Worm (Caenorhabditis elegans) whole organism, L1 larva: ENCODE measurements around the gene nas-28.

ENCODE experiments used
- blmp-1 ChIP-seq: fragments of 150-350 bp; optimal IDR thresholded peaks from 2 replicates; lab custom pipeline; 2014; ENCODE audit warnings: missing biosample characterization, missing genetic modification characterization
- ceh-8 ChIP-seq: fragments of 200-800 bp; sonication (Bioruptor generic); optimal IDR thresholded peaks from 2 replicates; lab custom pipeline; 2018; ENCODE audit warnings: mild to moderate bottlenecking, missing genetic modification characterization, moderate library complexity, missing compliant biosample characterization
- ceh-82 ChIP-seq, 3 experiments: fragments of 150-350 bp in 1 of 3; sonication (generic microtip) in 2 of 3; optimal IDR thresholded peaks; 2 replicates each; lab custom pipeline; 2014 to 2017; ENCODE audit warnings: missing biosample characterization in 3 of 3, missing genetic modification characterization in 3 of 3
- ceh-90 ChIP-seq: sonication (generic microtip); optimal IDR thresholded peaks from 2 replicates; lab custom pipeline; 2016; ENCODE audit warnings: missing genetic modification characterization, missing compliant biosample characterization
- dpl-1 ChIP-seq, 3 experiments: fragments of 150-350 bp in 2 of 3; sonication (generic microtip) in 1 of 3; optimal IDR thresholded peaks; 2 replicates each; lab custom pipeline; 2014 to 2017; ENCODE audit warnings: missing biosample characterization in 3 of 3, missing genetic modification characterization in 3 of 3, missing genetic modification reagents in 3 of 3
- dsc-1 ChIP-seq: sonication (generic microtip); optimal IDR thresholded peaks from 2 replicates; lab custom pipeline; 2016; ENCODE audit warnings: mild to moderate bottlenecking, missing genetic modification characterization, missing compliant biosample characterization
- efl-3 ChIP-seq: fragments of 200-800 bp; sonication (Bioruptor generic); optimal IDR thresholded peaks from 2 replicates; lab custom pipeline; 2018; ENCODE audit warnings: mild to moderate bottlenecking, missing genetic modification characterization, missing compliant biosample characterization
- egl-27 ChIP-seq, 2 experiments: fragments of 150-350 bp in 1 of 2; sonication (generic microtip); optimal IDR thresholded peaks; 3 replicates each; lab custom pipeline; 2017 to 2018; ENCODE audit warnings: missing biosample characterization in 2 of 2, missing genetic modification characterization in 2 of 2, missing genetic modification reagents in 2 of 2
- elt-2 ChIP-seq: sonication (generic microtip); optimal IDR thresholded peaks from 2 replicates; lab custom pipeline; 2016; ENCODE audit warnings: missing genetic modification characterization, mild to moderate bottlenecking, inconsistent platforms, missing compliant biosample characterization, missing genetic modification reagents
- elt-3 ChIP-seq, 6 experiments: fragments of 150-350 bp in 1 of 6; sonication (generic microtip); optimal IDR thresholded peaks; 2 replicates each; lab custom pipeline; 2017 to 2018; ENCODE audit warnings: missing biosample characterization in 6 of 6, missing genetic modification characterization in 6 of 6, inconsistent platforms in 1 of 6
- fkh-10 ChIP-seq: sonication (generic microtip); optimal IDR thresholded peaks from 2 replicates; lab custom pipeline; 2017; ENCODE audit warnings: missing biosample characterization, missing genetic modification reagents, missing genetic modification characterization
- fkh-8 ChIP-seq: sonication (generic microtip); optimal IDR thresholded peaks from 2 replicates; lab custom pipeline; 2016; ENCODE audit warnings: mild to moderate bottlenecking, missing genetic modification characterization, missing compliant biosample characterization
- fos-1 ChIP-seq: fragments of 150-350 bp; optimal IDR thresholded peaks from 2 replicates; lab custom pipeline; 2014; ENCODE audit warnings: missing biosample characterization, missing genetic modification characterization
- hlh-17 ChIP-seq: fragments of 200-800 bp; sonication (Bioruptor generic); optimal IDR thresholded peaks from 2 replicates; lab custom pipeline; 2018; ENCODE audit warnings: missing genetic modification characterization, mild to moderate bottlenecking, missing compliant biosample characterization, moderate library complexity, borderline replicate concordance
- irx-1 ChIP-seq: sonication (generic microtip); optimal IDR thresholded peaks from 2 replicates; lab custom pipeline; 2016; ENCODE audit warnings: missing genetic modification characterization, missing compliant biosample characterization
- isw-1 ChIP-seq: fragments of 200-800 bp; sonication (Bioruptor generic); IDR thresholded peaks from 2 replicates; pipeline ENCODE4 v1.3.6; 2022; ENCODE audit warnings: missing genetic modification characterization, missing compliant biosample characterization
- lin-13 ChIP-seq: fragments of 150-350 bp; optimal IDR thresholded peaks from 2 replicates; lab custom pipeline; 2014; ENCODE audit warnings: missing biosample characterization, missing genetic modification reagents, missing genetic modification characterization
- lin-14 ChIP-seq: fragments of 200-800 bp; sonication (Bioruptor generic); optimal IDR thresholded peaks from 2 replicates; lab custom pipeline; 2018; ENCODE audit warnings: mild to moderate bottlenecking, missing genetic modification characterization, moderate library complexity, missing compliant biosample characterization
- lsy-2 ChIP-seq, 2 experiments: fragments of 150-350 bp; optimal IDR thresholded peaks; 2 replicates each; lab custom pipeline; 2014; ENCODE audit warnings: missing biosample characterization in 2 of 2, missing genetic modification characterization in 2 of 2
- mep-1 ChIP-seq: fragments of 150-350 bp; optimal IDR thresholded peaks from 2 replicates; lab custom pipeline; 2014; ENCODE audit warnings: missing biosample characterization, missing genetic modification characterization
- nhr-19 ChIP-seq: fragments of 200-800 bp; sonication (Bioruptor generic); conservative IDR thresholded peaks from 2 replicates; pipeline ENCODE4 v1.3.6; 2022; ENCODE audit warnings: missing genetic modification characterization, missing compliant biosample characterization
- nhr-20 ChIP-seq: sonication (generic microtip); optimal IDR thresholded peaks from 2 replicates; lab custom pipeline; 2016; ENCODE audit warnings: mild to moderate bottlenecking, missing genetic modification characterization, missing compliant biosample characterization
- nhr-47 ChIP-seq: sonication (generic microtip); optimal IDR thresholded peaks from 2 replicates; lab custom pipeline; 2016; ENCODE audit warnings: mild to moderate bottlenecking, missing genetic modification characterization, moderate library complexity, missing compliant biosample characterization
- nhr-71 ChIP-seq: sonication (generic microtip); optimal IDR thresholded peaks from 2 replicates; lab custom pipeline; 2016; ENCODE audit warnings: mild to moderate bottlenecking, missing genetic modification characterization, moderate library complexity, missing compliant biosample characterization
- nhr-77 ChIP-seq: fragments of 150-350 bp; optimal IDR thresholded peaks from 2 replicates; lab custom pipeline; 2014; ENCODE audit warnings: missing biosample characterization, missing genetic modification characterization
- nhr-85 ChIP-seq: sonication (generic microtip); peaks from one replicate; lab custom pipeline; 2016; ENCODE audit warnings: missing genetic modification characterization, inconsistent platforms, missing compliant biosample characterization
- nhr-90 ChIP-seq: sonication (generic microtip); optimal IDR thresholded peaks from 2 replicates; lab custom pipeline; 2016; ENCODE audit warnings: mild to moderate bottlenecking, missing genetic modification characterization, missing compliant biosample characterization; ENCODE audit not compliant: poor library complexity
- pax-3 ChIP-seq: fragments of 200-800 bp; sonication (Bioruptor generic); optimal IDR thresholded peaks from 2 replicates; lab custom pipeline; 2018; ENCODE audit warnings: mild to moderate bottlenecking, missing genetic modification characterization, moderate library complexity, missing compliant biosample characterization
- snu-23 ChIP-seq: sonication (generic microtip); optimal IDR thresholded peaks from 2 replicates; lab custom pipeline; 2016; ENCODE audit warnings: missing genetic modification characterization, missing compliant biosample characterization
- sup-37 ChIP-seq: fragments of 200-800 bp; sonication (Bioruptor generic); optimal IDR thresholded peaks from 2 replicates; lab custom pipeline; 2018; ENCODE audit warnings: mild to moderate bottlenecking, missing genetic modification characterization, missing compliant biosample characterization
- swsn-7 ChIP-seq: sonication (generic microtip); optimal IDR thresholded peaks from 2 replicates; lab custom pipeline; 2016; ENCODE audit warnings: missing genetic modification characterization, missing compliant biosample characterization
- tbx-2 ChIP-seq: sonication (generic microtip); optimal IDR thresholded peaks from 2 replicates; lab custom pipeline; 2016; ENCODE audit warnings: missing genetic modification characterization, missing compliant biosample characterization
- tlp-1 ChIP-seq: fragments of 150-350 bp; optimal IDR thresholded peaks from 2 replicates; lab custom pipeline; 2014; ENCODE audit warnings: missing biosample characterization, missing genetic modification characterization
- unc-86 ChIP-seq: sonication (generic microtip); optimal IDR thresholded peaks from 2 replicates; lab custom pipeline; 2016; ENCODE audit warnings: missing genetic modification characterization, missing compliant biosample characterization
- xbp-1 ChIP-seq: sonication (generic microtip); optimal IDR thresholded peaks from 2 replicates; lab custom pipeline; 2016; ENCODE audit warnings: missing genetic modification characterization, missing compliant biosample characterization
- zip-4 ChIP-seq: fragments of 200-800 bp; sonication (Bioruptor generic); optimal IDR thresholded peaks from 2 replicates; lab custom pipeline; 2018; ENCODE audit warnings: mild to moderate bottlenecking, missing genetic modification characterization, moderate library complexity, missing compliant biosample characterization
- ztf-4 ChIP-seq: fragments of 150-350 bp; optimal IDR thresholded peaks from 2 replicates; lab custom pipeline; 2014; ENCODE audit warnings: missing biosample characterization, missing genetic modification characterization

nas-28 gene

DNA sequence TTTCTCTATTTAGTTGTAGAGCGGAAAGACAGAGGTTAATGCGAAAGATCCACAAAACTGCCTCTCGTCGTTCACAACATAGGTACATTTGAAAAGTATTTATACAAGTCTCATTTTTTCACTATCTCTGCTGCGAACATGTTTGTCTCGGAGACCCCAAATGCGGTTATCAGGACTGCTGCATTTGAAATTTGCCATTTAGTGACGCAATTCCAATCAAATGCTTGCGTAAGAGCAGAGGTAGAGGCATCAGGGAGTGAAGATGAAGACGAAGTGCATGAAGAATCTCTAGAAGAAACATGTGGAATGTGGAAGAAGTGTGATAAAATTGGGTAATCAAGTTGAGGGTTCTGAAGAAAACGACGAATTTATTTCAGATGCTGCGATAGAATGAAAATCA lies 48.9 kb downstream of the nas-28 start:
- TF ChIP-seq ceh-90 (tag; lab: Kevin White, UChicago) (no peak), zip-4 (GFP tag; lab: Kevin White, UChicago) (no peak), lin-13 (no peak), dsc-1 (tag; lab: Kevin White, UChicago) (peak; percentile 75)

DNA sequence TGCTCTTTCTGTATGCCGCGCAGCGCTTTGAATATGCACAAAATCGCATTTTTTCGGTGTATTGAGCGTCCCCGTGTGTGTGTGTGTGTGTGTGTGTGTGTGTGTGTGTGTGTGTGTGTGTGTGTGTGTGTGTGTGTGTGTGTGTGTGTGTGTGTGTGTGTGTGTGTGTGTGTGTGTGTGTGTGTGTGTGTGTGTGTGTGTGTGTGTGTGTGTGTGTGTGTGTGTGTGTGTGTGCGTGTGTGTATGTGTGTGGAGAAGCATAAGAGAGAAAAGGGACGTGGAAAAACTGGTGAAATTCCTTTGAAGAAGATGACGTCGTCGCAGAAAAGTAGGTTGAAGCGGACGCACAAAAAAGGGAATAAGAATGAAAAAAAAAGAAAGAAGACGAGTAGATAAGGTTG lies 49.6 kb downstream of the nas-28 start:
- peak; percentile 42; the same call in 1 of the 2 replicates for TF ChIP-seq nhr-19
- TF ChIP-seq blmp-1 (tag; lab: Kevin White, UChicago): peak; percentile 49
- TF ChIP-seq isw-1 (GFP tag; lab: Robert Waterston, UW): 0 out of 2 replicates have a peak, but pooled peaks have one; percentile 22
- peak; percentile 60 for TF ChIP-seq hlh-17
- peak; percentile 65 for TF ChIP-seq fkh-10 (GFP tag; lab: Kevin White, UChicago)
- TF ChIP-seq fkh-8: peak; percentile 73
- peak; percentile 79 for TF ChIP-seq nhr-85 (tag; lab: Kevin White, UChicago)
- peak; percentile 62 for TF ChIP-seq swsn-7 (tag; lab: Kevin White, UChicago)
- peak; percentile 44 for TF ChIP-seq tbx-2
- TF ChIP-seq elt-2 (tag; lab: Kevin White, UChicago): peak; percentile 40
- peak in 1 of 3 experiments; percentile 1 for TF ChIP-seq dpl-1 (GFP tag; optimal IDR thresholded peaks at IDR 0.05; lab: Kevin White, UChicago)
- peak; percentile 94 for TF ChIP-seq lin-14
- TF ChIP-seq unc-86: peak; percentile 70
- peak; percentile 46 for TF ChIP-seq irx-1 (tag; lab: Kevin White, UChicago)
- TF ChIP-seq ceh-8: peak; percentile 79
- peak in 1 of 3 experiments; percentile 2 for TF ChIP-seq ceh-82 (tag; optimal IDR thresholded peaks at IDR 0.05; lab: Kevin White, UChicago)
- TF ChIP-seq pax-3 (tag; lab: Kevin White, UChicago): peak; percentile 75
- peak in 1 of 2 experiments; percentile 21 for TF ChIP-seq lsy-2 (tag; optimal IDR thresholded peaks at IDR 0.05; lab: Kevin White, UChicago)
- TF ChIP-seq zip-4 (GFP tag; lab: Kevin White, UChicago): peak; percentile 50
- TF ChIP-seq xbp-1: peak; percentile 5
- TF ChIP-seq nhr-71 (tag; lab: Kevin White, UChicago): peak; percentile 41
- TF ChIP-seq nhr-47 (tag; lab: Kevin White, UChicago): peak; percentile 70

DNA sequence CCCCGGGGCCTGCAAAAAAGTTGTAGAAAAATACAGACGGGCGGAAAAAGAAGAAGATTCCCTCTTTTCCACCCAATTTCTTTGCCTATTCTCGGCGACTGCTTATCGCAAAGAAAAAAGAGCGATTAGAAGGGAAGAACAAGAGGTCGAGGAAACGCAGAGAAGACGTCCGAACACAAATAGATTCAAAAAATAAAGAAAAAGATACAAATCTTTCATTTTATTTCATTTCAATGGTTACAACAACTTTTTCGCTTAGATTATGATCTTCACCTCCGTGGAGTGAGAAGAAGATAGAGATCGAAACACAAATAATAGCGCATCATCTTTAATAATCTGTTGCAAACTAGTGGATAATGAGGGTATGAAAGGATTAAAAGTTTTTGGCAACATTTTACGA lies 51.0 kb downstream of the nas-28 start:
- TF ChIP-seq nhr-90 (tag; lab: Kevin White, UChicago) (no peak), efl-3 (peak; percentile 43), lsy-2 (tag; optimal IDR thresholded peaks at IDR 0.05; lab: Kevin White, UChicago) (peak in 1 of 2 experiments; percentile 6), elt-3 (tag; optimal IDR thresholded peaks at IDR 0.05; lab: Kevin White, UChicago) (no peak), blmp-1 (tag; lab: Kevin White, UChicago) (peak; percentile 69), snu-23 (GFP tag; lab: Kevin White, UChicago) (peak; percentile 9), ceh-90 (tag; lab: Kevin White, UChicago) (no peak), fos-1 (tag; lab: Kevin White, UChicago) (no peak), ztf-4 (tag; lab: Kevin White, UChicago) (no peak), nhr-85 (tag; lab: Kevin White, UChicago) (peak; percentile 91), egl-27 (tag; optimal IDR thresholded peaks at IDR 0.05; lab: Kevin White, UChicago) (no peak), sup-37 (GFP tag; lab: Kevin White, UChicago) (no peak), mep-1 (peak; percentile 58), lin-14 (peak; percentile 81), nhr-47 (tag; lab: Kevin White, UChicago) (no peak), isw-1 (GFP tag; lab: Robert Waterston, UW) (no peak), nhr-71 (tag; lab: Kevin White, UChicago) (peak; percentile 53), nhr-77 (tag; lab: Kevin White, UChicago) (peak; percentile 9), nhr-20 (tag; lab: Kevin White, UChicago) (peak; percentile 36), tlp-1 (tag; lab: Kevin White, UChicago) (no peak)
- TF ChIP-seq, all 84 proteins: peak for 10
